Worm (Caenorhabditis elegans): ENCODE data around the gene ppm-2.

Gene ppm-2

ce11 chrIII:4649363-4649768, 928 bp upstream of the ppm-2 start (continued):
- TF ChIP-seq ztf-3 (GFP tag; optimal IDR thresholded peaks at IDR 0.05): peak; percentile 56
- peak; percentile 96 for TF ChIP-seq atf-7 (tag; optimal IDR thresholded peaks at IDR 0.05)
- TF ChIP-seq mel-28 (tag; optimal IDR thresholded peaks at IDR 0.05; ENCODE audit: borderline replicate concordance): no peak
- no peak for TF ChIP-seq F39B2.1 (GFP tag; IDR thresholded peaks at IDR 0.05)
- no peak for TF ChIP-seq bed-1 (GFP tag; IDR thresholded peaks at IDR 0.05)
- TF ChIP-seq ceh-91 (GFP tag; IDR thresholded peaks at IDR 0.05): no peak
- TF ChIP-seq sea-2 (GFP tag; IDR thresholded peaks at IDR 0.05): no peak
- TF ChIP-seq mxl-1 (tag; optimal IDR thresholded peaks at IDR 0.05): peak; percentile 20
- peak; percentile 95 for TF ChIP-seq somi-1 (GFP tag; optimal IDR thresholded peaks at IDR 0.05)
- no peak for TF ChIP-seq madf-6 (GFP tag; IDR thresholded peaks at IDR 0.05)
- TF ChIP-seq mcd-1 (GFP tag; IDR thresholded peaks at IDR 0.05): peak; percentile 89
- no peak for TF ChIP-seq tbx-9 (tag; optimal IDR thresholded peaks at IDR 0.05; ENCODE audit: borderline replicate concordance)
- TF ChIP-seq pbrm-1 (GFP tag; IDR thresholded peaks at IDR 0.05): peak; percentile 79; the same call in 1 of the 2 replicates
- 0 out of 2 replicates have a peak, but pooled peaks have one; percentile 35 for TF ChIP-seq hsf-1 (GFP tag; IDR thresholded peaks at IDR 0.05)
- TF ChIP-seq ccch-3 (GFP tag; optimal IDR thresholded peaks at IDR 0.05): no peak
- no peak for TF ChIP-seq fkh-3 (tag; optimal IDR thresholded peaks at IDR 0.05)
- no peak for TF ChIP-seq snpc-3.4 (tag; optimal IDR thresholded peaks at IDR 0.05)
- TF ChIP-seq C06A6.2 (GFP tag; conservative IDR thresholded peaks at IDR 0.05): peak; percentile 84
- peak; percentile 86 for TF ChIP-seq F22D6.2 (tag; optimal IDR thresholded peaks at IDR 0.05)
- peak; percentile 89 for TF ChIP-seq chd-7 (tag; optimal IDR thresholded peaks at IDR 0.05)
- TF ChIP-seq ceh-79 (tag; optimal IDR thresholded peaks at IDR 0.05): no peak
- TF ChIP-seq F33H1.4 (GFP tag; IDR thresholded peaks at IDR 0.05): no peak
- TF ChIP-seq lsy-27 (tag; optimal IDR thresholded peaks at IDR 0.05; ENCODE audit: borderline replicate concordance, insufficient read depth): no peak
- peak; percentile 86 for TF ChIP-seq ets-4 (GFP tag; optimal IDR thresholded peaks at IDR 0.05)
- TF ChIP-seq athp-1 (tag; optimal IDR thresholded peaks at IDR 0.05): peak; percentile 83
- no peak for TF ChIP-seq ceh-40 (GFP tag; IDR thresholded peaks at IDR 0.05)
- no peak for TF ChIP-seq ztf-25 (GFP tag; IDR thresholded peaks at IDR 0.05)
- TF ChIP-seq B0336.3 (GFP tag; IDR thresholded peaks at IDR 0.05): peak; percentile 93
- no peak; the same call in 1 of the 2 replicates for TF ChIP-seq C17E4.6 (GFP tag; IDR thresholded peaks at IDR 0.05)
- no peak for TF ChIP-seq hlh-12 (tag; optimal IDR thresholded peaks at IDR 0.05)
- peak; percentile 82 for TF ChIP-seq K11D2.4 (GFP tag; IDR thresholded peaks at IDR 0.05)

ce11 chrIII:4653374-4653773, 3.1 kb downstream of the ppm-2 start:
- TF ChIP-seq bed-1 (GFP tag; IDR thresholded peaks at IDR 0.05): 0 out of 2 replicates have a peak, but pooled peaks have one; percentile 4
- TF ChIP-seq madf-3 (GFP tag; IDR thresholded peaks at IDR 0.05): 0 out of 2 replicates have a peak, but pooled peaks have one; percentile 65
- TF ChIP-seq Y53G8AR.9 (GFP tag; conservative IDR thresholded peaks at IDR 0.05): peak; percentile 73; the same call in 1 of the 2 replicates
- peak; percentile 17 for TF ChIP-seq athp-1 (tag; optimal IDR thresholded peaks at IDR 0.05)
- TF ChIP-seq ztf-25 (GFP tag; IDR thresholded peaks at IDR 0.05): no peak
- 0 out of 2 replicates have a peak, but pooled peaks have one; percentile 34 for TF ChIP-seq Y79H2A.3 (GFP tag; conservative IDR thresholded peaks at IDR 0.05)
- TF ChIP-seq cebp-2 (GFP tag; IDR thresholded peaks at IDR 0.05): no peak
- TF ChIP-seq cebp-1 (GFP tag; IDR thresholded peaks at IDR 0.05): 0 out of 2 replicates have a peak, but pooled peaks have one; percentile 16
- TF ChIP-seq cebp-1 (tag; optimal IDR thresholded peaks at IDR 0.05): peak; percentile 39
- no peak for TF ChIP-seq Y67H2A.10 (GFP tag; conservative IDR thresholded peaks at IDR 0.05)

ce11 chrIII:4653912-4654311, 3.6 kb downstream of the ppm-2 start:
- TF ChIP-seq nhr-120 (GFP tag; IDR thresholded peaks at IDR 0.05) (no peak), C06A6.2 (GFP tag; conservative IDR thresholded peaks at IDR 0.05) (no peak), hlh-26 (GFP tag; conservative IDR thresholded peaks at IDR 0.05) (no peak), ekl-4 (GFP tag; IDR thresholded peaks at IDR 0.05) (peak; percentile 61; the same call in 1 of the 2 replicates), ets-4 (GFP tag; optimal IDR thresholded peaks at IDR 0.05) (no peak), nhr-80 (tag; optimal IDR thresholded peaks at IDR 0.05) (no peak), Y79H2A.3 (GFP tag; conservative IDR thresholded peaks at IDR 0.05) (no peak), dpff-1 (tag; optimal IDR thresholded peaks at IDR 0.05) (no peak), Y53G8AR.9 (GFP tag; conservative IDR thresholded peaks at IDR 0.05) (0 out of 2 replicates have a peak, but pooled peaks have one; percentile 61), ceh-100 (GFP tag; IDR thresholded peaks at IDR 0.05) (no peak), lsy-27 (tag; optimal IDR thresholded peaks at IDR 0.05; ENCODE audit: borderline replicate concordance, insufficient read depth) (no peak), T07F8.4 (tag; optimal IDR thresholded peaks at IDR 0.05) (no peak), aptf-3 (GFP tag; IDR thresholded peaks at IDR 0.05) (0 out of 2 replicates have a peak, but pooled peaks have one; percentile 50), lin-35 (GFP tag; optimal IDR thresholded peaks at IDR 0.05) (peak in 1 of 3 experiments; percentile 69)
